Fruit fly (Drosophila melanogaster): ENCODE measurements around the gene Tbc1d15-17.

Gene Tbc1d15-17

DNA sequence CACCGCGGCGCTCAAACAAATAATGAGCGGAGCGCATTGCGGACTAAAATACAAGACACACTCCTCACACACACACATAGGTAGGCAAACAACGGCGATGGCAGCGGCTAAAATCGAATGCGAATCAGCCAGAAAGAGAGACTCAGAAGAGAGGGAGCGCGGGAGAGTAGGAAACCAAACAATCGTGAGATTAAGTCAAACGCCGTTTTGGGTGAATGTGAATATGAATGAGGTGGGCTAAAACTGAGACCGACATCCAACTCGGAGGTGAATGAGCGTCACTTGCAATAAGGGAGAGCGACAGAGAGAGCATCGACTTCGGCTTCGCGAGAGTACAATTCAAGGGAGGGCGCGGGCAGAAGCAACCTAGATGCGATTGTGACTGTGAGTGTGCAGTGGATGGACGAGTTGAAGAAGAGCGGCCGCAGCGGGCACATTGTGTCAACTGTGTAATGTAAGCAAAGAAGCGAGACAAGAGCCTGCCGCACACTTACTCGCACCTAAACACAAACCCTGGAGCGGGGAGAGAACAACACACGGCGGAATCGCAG, 15.0 kb downstream of the Tbc1d15-17 start (continued):
- TF ChIP-seq ERR (GFP tag; optimal IDR thresholded peaks at IDR 0.05) (peak; percentile 22), gcm (GFP tag; optimal IDR thresholded peaks at IDR 0.05) (no peak), zen (tag; optimal IDR thresholded peaks at IDR 0.05) (peak; percentile 42), Pdp1 (GFP tag; optimal IDR thresholded peaks at IDR 0.05) (peak in 1 of 2 experiments; percentile 9), chm (GFP tag; IDR thresholded peaks at IDR 0.05) (peak; percentile 25)

DNA sequence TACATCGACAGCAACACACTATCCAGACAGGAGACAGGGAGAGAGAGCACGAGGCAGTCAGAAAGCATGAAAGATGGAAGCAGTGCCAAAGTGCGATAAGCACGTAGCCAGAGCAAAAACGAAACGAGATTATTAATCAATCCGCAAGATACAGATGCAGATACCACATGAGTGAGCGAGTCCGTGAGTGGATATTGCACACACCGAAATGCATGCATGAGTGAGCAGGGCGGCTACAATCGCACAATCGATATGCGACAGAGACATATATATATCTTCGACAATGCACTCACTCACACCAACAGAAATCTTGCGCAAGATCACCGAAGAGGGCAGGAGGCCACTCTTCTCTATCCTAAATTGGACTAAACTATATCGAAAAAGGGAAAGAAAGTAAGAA, 15.9 kb downstream of the Tbc1d15-17 start:
- TF ChIP-seq grn (GFP tag; optimal IDR thresholded peaks at IDR 0.05) (peak; percentile 87), CG10321 (GFP tag; IDR thresholded peaks at IDR 0.05) (peak; percentile 83), cg (GFP tag; optimal IDR thresholded peaks at IDR 0.05) (peak; percentile 49), CG15479 (GFP tag; optimal IDR thresholded peaks at IDR 0.05) (peak; percentile 92), Lpt (GFP tag; optimal IDR thresholded peaks at IDR 0.05) (peak; percentile 11), Dek (tag; optimal IDR thresholded peaks at IDR 0.05) (no peak), D (optimal IDR thresholded peaks at IDR 0.05) (peak; percentile 62), D (GFP tag; optimal IDR thresholded peaks at IDR 0.05) (no peak), CG1832 (GFP tag; optimal IDR thresholded peaks at IDR 0.05) (peak; percentile 58), ranshi (GFP tag; IDR thresholded peaks at IDR 0.05) (no peak), dati (GFP tag; IDR thresholded peaks at IDR 0.05) (no peak), z (GFP tag; IDR thresholded peaks at IDR 0.05) (peak; percentile 83)

DNA sequence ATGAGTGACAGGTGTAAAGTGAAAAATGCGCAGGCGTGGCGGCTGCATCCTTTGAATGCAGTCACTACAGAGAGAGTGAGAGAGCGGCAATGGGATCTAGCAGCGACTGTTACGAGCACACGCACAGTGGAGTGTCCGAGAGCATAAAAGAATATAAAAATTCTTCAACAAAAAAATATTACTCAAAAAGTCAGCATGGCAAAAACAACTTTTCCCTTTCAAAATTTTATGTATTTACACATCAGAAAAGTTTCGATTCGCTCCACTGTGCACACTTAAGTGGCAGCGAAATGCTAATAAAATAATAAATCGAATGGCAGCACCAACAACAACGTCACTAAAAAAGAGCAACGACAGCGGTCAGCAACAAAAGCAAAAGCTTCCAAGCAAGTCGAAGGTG, 16.4 kb downstream of the Tbc1d15-17 start:
- TF ChIP-seq CG3407 (GFP tag; optimal IDR thresholded peaks at IDR 0.05) (peak; percentile 86), Dp (GFP tag; optimal IDR thresholded peaks at IDR 0.05) (no peak), mam (GFP tag; optimal IDR thresholded peaks at IDR 0.05) (peak; percentile 82), D (optimal IDR thresholded peaks at IDR 0.05) (no peak), D (GFP tag; optimal IDR thresholded peaks at IDR 0.05) (peak; percentile 85), Fer1 (GFP tag; optimal IDR thresholded peaks at IDR 0.05) (peak; percentile 51), ATbp (GFP tag; optimal IDR thresholded peaks at IDR 0.05) (peak; percentile 91), Xbp1 (GFP tag; optimal IDR thresholded peaks at IDR 0.05) (peak; percentile 88), so (GFP tag; IDR thresholded peaks at IDR 0.05) (peak; percentile 93), sisA (GFP tag; IDR thresholded peaks at IDR 0.05) (peak; percentile 93), Gug (GFP tag; IDR thresholded peaks at IDR 0.05) (peak; percentile 72; the same call in 3 of the 4 replicates), CG6813 (GFP tag; optimal IDR thresholded peaks at IDR 0.05) (peak; percentile 82), NfI (GFP tag; optimal IDR thresholded peaks at IDR 0.05) (peak; percentile 76), CG17359 (tag; optimal IDR thresholded peaks at IDR 0.05) (peak; percentile 88), crp (GFP tag; optimal IDR thresholded peaks at IDR 0.05) (peak in 1 of 2 experiments; percentile 27), CG30403 (GFP tag; optimal IDR thresholded peaks at IDR 0.05) (peak; percentile 88), Dref (GFP tag; IDR thresholded peaks at IDR 0.05) (no peak), CG8944 (GFP tag; optimal IDR thresholded peaks at IDR 0.05) (peak; percentile 80), Doc3 (GFP tag; IDR thresholded peaks at IDR 0.05; ENCODE audit: partially characterized antibody) (no peak), pum (GFP tag; optimal IDR thresholded peaks at IDR 0.05) (peak; percentile 84), CG1603 (tag; optimal IDR thresholded peaks at IDR 0.05) (peak; percentile 86), luna (GFP tag; optimal IDR thresholded peaks at IDR 0.05) (no peak), CG31388 (GFP tag; optimal IDR thresholded peaks at IDR 0.05) (peak; percentile 74), CG17385 (GFP tag; optimal IDR thresholded peaks at IDR 0.05) (peak; percentile 78), C15 (GFP tag; IDR thresholded peaks at IDR 0.05) (peak; percentile 21; the same call in 1 of the 3 replicates), Chrac-16 (GFP tag; optimal IDR thresholded peaks at IDR 0.05) (peak; percentile 84), ham (GFP tag; IDR thresholded peaks at IDR 0.05) (peak; percentile 37; the same call in 1 of the 2 replicates), croc (GFP tag; conservative IDR thresholded peaks at IDR 0.05) (peak; percentile 66), slp2 (GFP tag; optimal IDR thresholded peaks at IDR 0.05) (peak; percentile 75), Opbp (GFP tag; IDR thresholded peaks at IDR 0.05; ENCODE audit: partially characterized antibody) (no peak), CG15269 (tag; optimal IDR thresholded peaks at IDR 0.05) (peak; percentile 77), CG6175 (GFP tag; IDR thresholded peaks at IDR 0.05) (no peak), sens (GFP tag) (peak; percentile 98)
